Worm (Caenorhabditis elegans): Measurements from ENCODE around the gene C23G10.11.

DNA sequence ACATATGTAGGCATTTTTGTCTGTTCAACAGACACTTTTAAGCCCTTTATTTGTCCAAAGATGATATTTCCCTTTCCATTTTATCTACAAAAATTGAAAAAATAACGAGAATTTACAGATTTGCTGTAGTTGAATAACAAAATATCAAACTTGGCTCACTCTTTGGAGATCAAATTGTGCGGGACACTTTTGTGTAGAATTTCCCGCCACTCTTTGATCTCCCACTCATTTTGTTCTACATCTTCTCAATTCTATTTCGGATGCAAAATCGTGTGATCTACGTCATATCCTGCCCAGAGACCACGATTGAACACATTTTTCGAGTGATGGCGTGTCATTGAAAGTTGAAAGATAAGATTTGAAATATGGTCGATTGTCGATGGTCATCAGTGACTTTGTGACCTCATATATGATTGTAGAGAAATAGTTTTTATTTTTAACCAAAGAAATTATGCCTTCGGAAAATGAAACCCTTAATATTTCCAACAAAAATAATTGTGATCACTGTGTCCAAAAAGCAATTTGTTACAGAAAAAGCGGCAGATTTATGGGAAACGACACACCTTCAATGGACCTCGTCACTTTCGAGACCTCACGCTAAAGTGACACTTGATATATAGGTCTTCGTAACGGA is 1.6 kb upstream of the C23G10.11 start, which contains the start of gene hot-4:
- TF ChIP-seq pha-4 (tag; optimal IDR thresholded peaks at IDR 0.05) = no peak
- TF ChIP-seq nhr-11 (tag; optimal IDR thresholded peaks at IDR 0.05) = no peak
